Fruit fly (Drosophila melanogaster) Kc167 (cell line): ENCODE data around the gene nuf.

Experiments
- Myc ChIP-seq: fragments of >200 bp; optimal IDR thresholded peaks from 2 replicates; lab custom pipeline; 2017; ENCODE audit warnings: missing external identifiers
- Sin3A ChIP-seq: fragments of >200 bp; optimal IDR thresholded peaks from 2 replicates; lab custom pipeline; 2018; ENCODE audit warnings: missing external identifiers
- h ChIP-seq: fragments of >200 bp; optimal IDR thresholded peaks from 3 replicates; lab custom pipeline; 2018; ENCODE audit warnings: missing external identifiers
- insv ChIP-seq: fragments of >200 bp; optimal IDR thresholded peaks from 3 replicates; lab custom pipeline; 2018; ENCODE audit warnings: missing external identifiers
- psq ChIP-seq: fragments of >200 bp; optimal IDR thresholded peaks from 2 replicates; lab custom pipeline; 2017; ENCODE audit warnings: missing external identifiers
- ttk ChIP-seq: sonication (Bioruptor generic); optimal IDR thresholded peaks from 2 replicates; lab custom pipeline; 2017; ENCODE audit warnings: missing external identifiers

Gene nuf

dm6 chr3L:14253455-14253854 is 62.8 kb downstream of the nuf start:
- no peak for TF ChIP-seq psq (lab: Kevin White, UChicago)
- TF ChIP-seq Sin3A = no peak
- TF ChIP-seq Myc = no peak
- no peak for TF ChIP-seq insv (lab: Kevin White, UChicago)
- no peak for TF ChIP-seq ttk (lab: Kevin White, UChicago)
- TF ChIP-seq h = no peak

DNA sequence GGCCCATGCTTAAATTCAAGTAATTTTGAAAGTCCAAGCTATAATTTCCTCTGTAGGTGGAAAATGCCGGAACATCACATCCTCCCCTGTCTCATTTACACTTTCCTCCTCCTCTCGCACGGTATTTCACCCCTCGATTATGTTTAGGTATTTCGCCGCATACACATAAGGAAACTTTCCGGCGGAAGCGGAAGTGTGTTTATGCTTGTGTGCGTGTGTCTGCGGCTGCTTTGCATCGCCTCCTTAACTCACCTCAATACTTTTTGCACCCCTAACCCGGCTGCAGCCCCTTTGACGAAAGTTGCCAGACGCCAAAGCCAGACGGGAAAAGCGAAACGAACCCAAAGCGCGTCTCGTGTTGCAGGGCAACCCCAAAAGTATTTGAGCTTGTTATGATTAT is 72.1 kb downstream of the nuf start:
- TF ChIP-seq h (no peak), Sin3A (no peak), insv (lab: Kevin White, UChicago) (no peak), ttk (lab: Kevin White, UChicago) (no peak), psq (lab: Kevin White, UChicago) (no peak), Myc (no peak)

dm6 chr3L:14272109-14273070 is 81.7 kb downstream of the nuf start:
- TF ChIP-seq insv (lab: Kevin White, UChicago) = no peak
- TF ChIP-seq h = no peak
- TF ChIP-seq ttk (lab: Kevin White, UChicago) = no peak
- TF ChIP-seq Sin3A = no peak

- no peak for TF ChIP-seq psq (lab: Kevin White, UChicago)
- no peak for TF ChIP-seq Myc
- no peak for TF ChIP-seq ttk (lab: Kevin White, UChicago)
- TF ChIP-seq h = no peak
- TF ChIP-seq insv (lab: Kevin White, UChicago) = no peak
- TF ChIP-seq Sin3A = no peak
Measured at dm6 chr3L:14274088-14275058, 83.7 kb downstream of the nuf start, which contains the start of gene fz. Gene fz, plus strand, starts transcription at chr3L:14274343.

DNA sequence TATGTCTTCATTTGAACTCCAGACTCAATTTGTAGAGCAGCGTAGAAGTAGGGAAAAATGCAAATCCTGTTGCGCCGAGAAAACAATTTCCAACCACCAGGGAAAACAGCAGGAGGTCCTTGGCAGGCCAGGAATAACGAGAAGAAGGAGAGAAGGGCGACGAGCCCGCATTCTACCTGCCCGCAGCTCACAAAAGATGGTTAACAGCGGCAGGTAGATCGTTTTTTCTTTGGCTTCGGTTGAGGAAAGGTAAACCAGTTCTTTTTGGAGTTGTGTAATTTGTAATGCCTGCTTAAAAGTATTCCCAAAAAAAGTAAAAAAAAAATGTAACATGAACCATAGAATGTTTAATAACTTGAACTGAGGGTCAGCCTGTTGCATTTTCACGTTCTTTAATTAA is 85.5 kb downstream of the nuf start:
- TF ChIP-seq Sin3A (no peak), Myc (no peak), ttk (lab: Kevin White, UChicago) (no peak), insv (lab: Kevin White, UChicago) (no peak), psq (lab: Kevin White, UChicago) (no peak)

DNA sequence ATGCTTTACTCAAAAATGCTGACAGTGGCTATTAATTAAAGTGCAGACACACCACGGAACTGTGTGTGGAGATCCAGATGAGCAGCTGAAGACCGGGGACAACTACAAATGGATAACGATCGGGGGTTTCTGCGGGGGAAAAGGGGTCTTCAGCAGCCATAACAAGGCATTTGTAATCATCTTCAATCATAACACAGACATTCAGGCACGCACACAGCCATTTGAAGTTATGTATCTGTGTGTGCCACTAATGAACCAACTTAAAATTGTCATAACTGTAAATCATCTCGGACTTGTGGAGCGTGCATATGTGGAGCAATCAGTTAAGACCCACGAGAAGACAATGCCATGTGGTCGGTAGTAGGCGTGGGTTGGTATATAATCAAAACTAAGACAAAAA is 91.5 kb downstream of the nuf start:
- TF ChIP-seq psq (lab: Kevin White, UChicago) = no peak
- no peak for TF ChIP-seq ttk (lab: Kevin White, UChicago)
- no peak for TF ChIP-seq insv (lab: Kevin White, UChicago)
- no peak for TF ChIP-seq h
- TF ChIP-seq Sin3A = no peak
- TF ChIP-seq Myc = no peak
